Worm (Caenorhabditis elegans) whole organism, L1 larva: ENCODE measurements around the gene F21C10.18.
A peak's percentile ranks its signal among the peaks of the same experiment; 100 is the strongest.

Source experiments
- C16A3.4 ChIP-seq: fragments of 150-350 bp; optimal IDR thresholded peaks from 2 replicates; lab custom pipeline; 2014; ENCODE audit warnings: missing biosample characterization, missing genetic modification characterization
- F16B12.6 ChIP-seq: fragments of 150-350 bp; optimal IDR thresholded peaks from 2 replicates; lab custom pipeline; 2014; ENCODE audit warnings: missing biosample characterization, missing genetic modification characterization
- Y116A8C.19 ChIP-seq: sonication (generic microtip); optimal IDR thresholded peaks from 2 replicates; lab custom pipeline; 2016; ENCODE audit warnings: missing compliant biosample characterization, missing genetic modification characterization, borderline replicate concordance
- ama-1 ChIP-seq: fragments of 150-350 bp; optimal IDR thresholded peaks from 2 replicates; lab custom pipeline; 2014
- blmp-1 ChIP-seq: fragments of 150-350 bp; optimal IDR thresholded peaks from 2 replicates; lab custom pipeline; 2014; ENCODE audit warnings: missing biosample characterization, missing genetic modification characterization
- ceh-8 ChIP-seq: fragments of 200-800 bp; sonication (Bioruptor generic); optimal IDR thresholded peaks from 2 replicates; lab custom pipeline; 2018; ENCODE audit warnings: mild to moderate bottlenecking, missing genetic modification characterization, moderate library complexity, missing compliant biosample characterization
- ceh-90 ChIP-seq: sonication (generic microtip); optimal IDR thresholded peaks from 2 replicates; lab custom pipeline; 2016; ENCODE audit warnings: missing genetic modification characterization, missing compliant biosample characterization
- dpl-1 ChIP-seq, 3 experiments: fragments of 150-350 bp in 2 of 3; sonication (generic microtip) in 1 of 3; optimal IDR thresholded peaks; 2 replicates each; lab custom pipeline; 2014 to 2017; ENCODE audit warnings: missing biosample characterization in 3 of 3, missing genetic modification characterization in 3 of 3, missing genetic modification reagents in 3 of 3
- egl-13 ChIP-seq: sonication (generic microtip); optimal IDR thresholded peaks from 2 replicates; lab custom pipeline; 2016; ENCODE audit warnings: missing genotype, missing genetic modification reagents, missing genetic modification characterization, missing compliant biosample characterization
- egl-27 ChIP-seq, 2 experiments: fragments of 150-350 bp in 1 of 2; sonication (generic microtip); optimal IDR thresholded peaks; 3 replicates each; lab custom pipeline; 2017 to 2018; ENCODE audit warnings: missing biosample characterization in 2 of 2, missing genetic modification characterization in 2 of 2, missing genetic modification reagents in 2 of 2
- elt-2 ChIP-seq: sonication (generic microtip); optimal IDR thresholded peaks from 2 replicates; lab custom pipeline; 2016; ENCODE audit warnings: missing genetic modification characterization, mild to moderate bottlenecking, inconsistent platforms, missing compliant biosample characterization, missing genetic modification reagents
- fkh-10 ChIP-seq: sonication (generic microtip); optimal IDR thresholded peaks from 2 replicates; lab custom pipeline; 2017; ENCODE audit warnings: missing biosample characterization, missing genetic modification reagents, missing genetic modification characterization
- fkh-8 ChIP-seq: sonication (generic microtip); optimal IDR thresholded peaks from 2 replicates; lab custom pipeline; 2016; ENCODE audit warnings: mild to moderate bottlenecking, missing genetic modification characterization, missing compliant biosample characterization
- hlh-17 ChIP-seq: fragments of 200-800 bp; sonication (Bioruptor generic); optimal IDR thresholded peaks from 2 replicates; lab custom pipeline; 2018; ENCODE audit warnings: missing genetic modification characterization, mild to moderate bottlenecking, missing compliant biosample characterization, moderate library complexity, borderline replicate concordance
- hlh-4 ChIP-seq: sonication (generic microtip); optimal IDR thresholded peaks from 2 replicates; lab custom pipeline; 2016; ENCODE audit warnings: mild to moderate bottlenecking, missing genetic modification characterization, missing compliant biosample characterization
- hpl-2 ChIP-seq: fragments of 150-350 bp; optimal IDR thresholded peaks from 2 replicates; lab custom pipeline; 2014; ENCODE audit warnings: missing biosample characterization, missing genetic modification reagents, missing genetic modification characterization
- irx-1 ChIP-seq: sonication (generic microtip); optimal IDR thresholded peaks from 2 replicates; lab custom pipeline; 2016; ENCODE audit warnings: missing genetic modification characterization, missing compliant biosample characterization
- isw-1 ChIP-seq: fragments of 200-800 bp; sonication (Bioruptor generic); IDR thresholded peaks from 2 replicates; pipeline ENCODE4 v1.3.6; 2022; ENCODE audit warnings: missing genetic modification characterization, missing compliant biosample characterization
- jun-1 ChIP-seq: fragments of 150-350 bp; optimal IDR thresholded peaks from 2 replicates; lab custom pipeline; 2014; ENCODE audit warnings: missing biosample characterization, missing genetic modification reagents, missing genetic modification characterization
- lin-13 ChIP-seq: fragments of 150-350 bp; optimal IDR thresholded peaks from 2 replicates; lab custom pipeline; 2014; ENCODE audit warnings: missing biosample characterization, missing genetic modification reagents, missing genetic modification characterization
- lin-14 ChIP-seq: fragments of 200-800 bp; sonication (Bioruptor generic); optimal IDR thresholded peaks from 2 replicates; lab custom pipeline; 2018; ENCODE audit warnings: mild to moderate bottlenecking, missing genetic modification characterization, moderate library complexity, missing compliant biosample characterization
- lin-15B ChIP-seq: fragments of 150-350 bp; sonication (generic microtip); optimal IDR thresholded peaks from 3 replicates; lab custom pipeline; 2014; ENCODE audit warnings: missing biosample characterization, missing genetic modification characterization
- lin-35 ChIP-seq, 2 experiments: fragments of 150-350 bp; optimal IDR thresholded peaks; 2 replicates each; lab custom pipeline; 2014; ENCODE audit warnings: missing biosample characterization in 2 of 2, missing genetic modification characterization in 2 of 2, missing genetic modification reagents in 2 of 2
- lsy-2 ChIP-seq, 2 experiments: fragments of 150-350 bp; optimal IDR thresholded peaks; 2 replicates each; lab custom pipeline; 2014; ENCODE audit warnings: missing biosample characterization in 2 of 2, missing genetic modification characterization in 2 of 2
- mab-9 ChIP-seq: fragments of 200-800 bp; sonication (Bioruptor generic); IDR thresholded peaks from 2 replicates; pipeline ENCODE4 v1.3.6; 2022; ENCODE audit warnings: missing genetic modification reagents, missing genetic modification characterization, missing compliant biosample characterization
- mep-1 ChIP-seq: fragments of 150-350 bp; optimal IDR thresholded peaks from 2 replicates; lab custom pipeline; 2014; ENCODE audit warnings: missing biosample characterization, missing genetic modification characterization
- nhr-28 ChIP-seq: fragments of 150-350 bp; optimal IDR thresholded peaks from 2 replicates; lab custom pipeline; 2014; ENCODE audit warnings: missing biosample characterization, missing genetic modification characterization
- nhr-76 ChIP-seq: sonication (generic microtip); optimal IDR thresholded peaks from 2 replicates; lab custom pipeline; 2017; ENCODE audit warnings: missing biosample characterization, missing genetic modification characterization
- nhr-77 ChIP-seq: fragments of 150-350 bp; optimal IDR thresholded peaks from 2 replicates; lab custom pipeline; 2014; ENCODE audit warnings: missing biosample characterization, missing genetic modification characterization
- nhr-85 ChIP-seq: sonication (generic microtip); peaks from one replicate; lab custom pipeline; 2016; ENCODE audit warnings: missing genetic modification characterization, inconsistent platforms, missing compliant biosample characterization
- pag-3 ChIP-seq: sonication (generic microtip); optimal IDR thresholded peaks from 2 replicates; lab custom pipeline; 2017; ENCODE audit warnings: missing genetic modification characterization, mild to moderate bottlenecking, missing compliant biosample characterization, antibody characterized with exemption, borderline replicate concordance; ENCODE audit not compliant: insufficient read depth
- pqm-1 ChIP-seq: sonication (generic microtip); optimal IDR thresholded peaks from 3 replicates; lab custom pipeline; 2017; ENCODE audit warnings: missing biosample characterization, missing genetic modification characterization
- rnt-1 ChIP-seq: sonication (generic microtip); optimal IDR thresholded peaks from 2 replicates; lab custom pipeline; 2016; ENCODE audit warnings: mild to moderate bottlenecking, missing genetic modification characterization, moderate library complexity, missing compliant biosample characterization
- skn-1 ChIP-seq: fragments of 150-350 bp; optimal IDR thresholded peaks from 2 replicates; lab custom pipeline; 2014; ENCODE audit warnings: missing biosample characterization, missing genetic modification characterization
- snpc-4 ChIP-seq: fragments of 150-350 bp; optimal IDR thresholded peaks from 2 replicates; lab custom pipeline; 2014; ENCODE audit warnings: missing biosample characterization, missing genetic modification characterization
- sptf-1 ChIP-seq: fragments of 150-350 bp; optimal IDR thresholded peaks from 2 replicates; lab custom pipeline; 2014; ENCODE audit warnings: missing biosample characterization, missing genetic modification characterization
- sup-37 ChIP-seq: fragments of 200-800 bp; sonication (Bioruptor generic); optimal IDR thresholded peaks from 2 replicates; lab custom pipeline; 2018; ENCODE audit warnings: mild to moderate bottlenecking, missing genetic modification characterization, missing compliant biosample characterization
- swsn-7 ChIP-seq: sonication (generic microtip); optimal IDR thresholded peaks from 2 replicates; lab custom pipeline; 2016; ENCODE audit warnings: missing genetic modification characterization, missing compliant biosample characterization
- tbx-2 ChIP-seq: sonication (generic microtip); optimal IDR thresholded peaks from 2 replicates; lab custom pipeline; 2016; ENCODE audit warnings: missing genetic modification characterization, missing compliant biosample characterization
- tlp-1 ChIP-seq: fragments of 150-350 bp; optimal IDR thresholded peaks from 2 replicates; lab custom pipeline; 2014; ENCODE audit warnings: missing biosample characterization, missing genetic modification characterization
- unc-86 ChIP-seq: sonication (generic microtip); optimal IDR thresholded peaks from 2 replicates; lab custom pipeline; 2016; ENCODE audit warnings: missing genetic modification characterization, missing compliant biosample characterization
- xbp-1 ChIP-seq: sonication (generic microtip); optimal IDR thresholded peaks from 2 replicates; lab custom pipeline; 2016; ENCODE audit warnings: missing genetic modification characterization, missing compliant biosample characterization
- ztf-4 ChIP-seq: fragments of 150-350 bp; optimal IDR thresholded peaks from 2 replicates; lab custom pipeline; 2014; ENCODE audit warnings: missing biosample characterization, missing genetic modification characterization

F21C10.18 gene

DNA sequence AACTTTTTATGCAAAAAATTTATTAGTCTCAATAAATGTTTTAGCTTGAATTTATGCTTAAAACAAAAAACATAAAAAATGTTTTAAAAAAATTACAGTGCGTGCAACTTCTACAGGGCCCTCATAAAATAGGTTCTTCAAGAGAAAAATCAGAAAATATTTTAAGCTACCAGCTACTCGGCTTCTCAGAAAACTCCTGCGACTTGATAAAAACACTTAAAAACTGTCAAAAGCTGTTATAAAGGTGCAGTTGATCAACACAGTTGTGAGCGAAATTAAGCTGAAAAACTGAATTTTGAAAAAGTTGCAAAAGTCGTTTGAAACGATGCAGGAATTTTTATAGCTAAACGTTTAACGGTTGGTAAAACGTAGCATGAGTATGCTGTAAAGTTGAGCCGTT lies 19.6 kb upstream of the F21C10.18 start:
- no peak for TF ChIP-seq rnt-1 (tag; lab: Kevin White, UChicago)
- TF ChIP-seq ama-1 (lab: Kevin White, UChicago): peak; percentile 76
- 0 out of 2 replicates have a peak, but pooled peaks have one; percentile 8 for TF ChIP-seq mab-9
- TF ChIP-seq nhr-85 (tag; lab: Kevin White, UChicago): peak; percentile 20
- TF ChIP-seq lin-13 (GFP tag; lab: Kevin White, UChicago): no peak

DNA sequence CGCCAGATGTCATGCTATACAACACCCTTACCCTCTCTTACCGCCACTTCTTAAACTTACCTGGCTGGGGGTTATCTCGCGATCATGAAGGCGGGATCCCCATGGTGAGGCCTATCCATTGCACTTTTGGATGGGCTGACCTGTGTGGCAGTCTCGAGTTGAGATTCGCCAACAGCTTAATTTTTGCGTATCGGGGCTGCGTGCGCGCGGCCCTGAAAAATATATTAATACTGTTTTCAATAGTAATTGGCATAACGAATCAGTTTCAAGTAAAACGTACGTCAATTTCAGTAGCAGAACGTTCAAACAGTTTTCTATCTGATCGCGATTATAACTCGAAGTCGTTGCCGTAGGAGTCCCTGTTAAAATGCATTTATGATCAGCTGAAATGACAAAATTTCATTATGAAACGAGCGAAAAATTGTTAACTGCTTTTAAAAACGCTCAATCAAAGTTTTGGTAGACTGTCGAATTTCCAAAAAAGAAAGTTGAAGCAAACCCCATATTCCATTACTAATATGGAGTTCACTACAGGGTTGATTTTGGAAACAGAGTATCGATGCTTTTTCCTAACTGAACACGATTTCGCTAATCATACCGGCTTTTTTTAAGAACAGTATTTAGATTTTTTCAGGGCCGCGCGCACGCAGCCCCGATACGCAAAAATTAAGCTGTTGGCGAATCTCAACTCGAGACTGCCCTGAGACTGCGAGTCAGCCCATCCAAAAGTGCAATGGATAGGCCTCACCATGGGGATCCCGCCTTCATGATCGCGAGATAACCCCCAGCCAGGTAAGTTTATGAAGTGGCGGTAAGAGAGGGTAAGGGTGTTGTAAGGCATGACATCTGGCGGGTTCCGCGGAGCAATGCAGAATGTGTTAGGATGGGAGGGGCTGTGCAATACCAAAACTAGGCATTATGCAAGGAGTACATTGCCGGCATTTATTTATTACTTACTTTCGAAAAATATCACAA lies 17.2 kb upstream of the F21C10.18 start:
- TF ChIP-seq snpc-4: peak; percentile 40
- TF ChIP-seq, all 84 proteins: peak for 1; not testable (repeated sequence) for 83

DNA sequence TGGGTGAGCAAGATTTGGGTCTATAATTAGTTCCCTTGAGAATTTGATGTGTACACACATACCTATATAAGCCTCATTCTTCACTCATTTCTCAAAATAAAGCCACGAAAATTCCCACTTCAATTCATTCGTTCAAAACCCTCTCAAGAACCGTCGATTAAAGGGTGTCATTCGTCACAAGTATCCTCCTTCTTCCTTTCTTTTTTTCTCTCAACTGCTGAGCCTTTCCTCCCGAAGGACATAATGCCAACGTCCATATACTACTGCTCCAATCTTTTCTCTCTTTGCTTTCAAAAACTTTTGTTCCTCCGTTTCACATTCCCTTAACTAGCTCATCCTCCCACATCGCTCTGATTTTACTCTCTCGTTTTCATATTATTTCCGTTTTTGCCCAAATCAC lies 16.1 kb upstream of the F21C10.18 start, which contains the start of gene T27E4.1:
T27E4.1 (plus strand) TSS at position 137 of the 400 bp plus-strand sequence.
- TF ChIP-seq lin-14 (GFP tag; lab: Kevin White, UChicago) (peak; percentile 63), C16A3.4 (tag; lab: Kevin White, UChicago) (no peak)
- TF ChIP-seq, all 84 proteins: peak for 1

DNA sequence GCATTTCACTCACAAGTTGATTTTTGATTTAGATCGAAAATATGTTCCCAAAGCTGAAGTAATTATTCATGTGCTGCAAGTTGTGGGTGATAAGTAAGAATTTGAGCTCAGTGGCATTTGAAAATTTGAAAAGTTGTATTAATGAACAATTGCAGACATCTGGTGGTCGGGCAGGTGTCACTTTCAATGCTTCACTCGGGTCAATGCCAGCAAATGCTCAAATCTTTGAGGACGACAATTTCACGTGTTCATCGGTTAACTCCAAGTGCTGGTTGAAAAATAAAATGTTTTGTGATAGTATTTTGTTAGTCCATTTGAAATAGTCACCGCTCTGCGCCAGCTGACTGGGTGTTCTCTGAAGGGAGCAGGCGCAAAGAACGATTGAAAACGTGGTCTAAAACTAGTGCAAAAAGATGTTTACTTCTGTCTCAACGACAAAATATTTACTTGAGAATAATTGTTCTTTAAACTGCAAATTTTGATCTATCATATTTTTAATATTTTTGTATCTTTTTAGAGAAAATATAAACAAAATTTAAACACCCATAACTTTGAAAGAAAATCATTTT lies 14.2 kb upstream of the F21C10.18 start:
- TF ChIP-seq mep-1 (peak; percentile 51), elt-2 (peak; percentile 82), dpl-1 (GFP tag; optimal IDR thresholded peaks at IDR 0.05; lab: Kevin White, UChicago) (peak in 2 of 3 experiments; percentile 17 to 31), pag-3 (tag; lab: Kevin White, UChicago) (peak; percentile 47), tbx-2 (peak; percentile 77), fkh-8 (tag; lab: Kevin White, UChicago) (peak; percentile 56), ama-1 (lab: Kevin White, UChicago) (peak; percentile 26), lin-14 (GFP tag; lab: Kevin White, UChicago) (peak; percentile 89), isw-1 (no peak), nhr-76 (tag; lab: Kevin White, UChicago) (no peak), sptf-1 (tag; lab: Kevin White, UChicago) (no peak), jun-1 (tag; lab: Kevin White, UChicago) (peak; percentile 18), unc-86 (tag; lab: Kevin White, UChicago) (no peak), lin-13 (GFP tag; lab: Kevin White, UChicago) (no peak), tlp-1 (tag; lab: Kevin White, UChicago) (no peak), nhr-28 (no peak), hlh-17 (GFP tag; lab: Kevin White, UChicago) (no peak), blmp-1 (no peak), fkh-10 (GFP tag; lab: Kevin White, UChicago) (no peak), Y116A8C.19 (tag; lab: Kevin White, UChicago) (no peak), xbp-1 (tag; lab: Kevin White, UChicago) (peak; percentile 66), lin-35 (GFP tag; optimal IDR thresholded peaks at IDR 0.05; lab: Kevin White, UChicago) (peak; percentile 52 to 83), nhr-77 (tag; lab: Kevin White, UChicago) (no peak), ceh-90 (tag; lab: Kevin White, UChicago) (no peak), ztf-4 (no peak), nhr-85 (tag; lab: Kevin White, UChicago) (peak; percentile 95), F16B12.6 (tag; lab: Kevin White, UChicago) (no peak), ceh-8 (GFP tag; lab: Kevin White, UChicago) (no peak), skn-1 (tag; lab: Kevin White, UChicago) (peak; percentile 56), egl-13 (tag; lab: Kevin White, UChicago) (peak; percentile 29), hlh-4 (tag; lab: Kevin White, UChicago) (no peak), irx-1 (peak; percentile 75), snpc-4 (no peak), lsy-2 (tag; optimal IDR thresholded peaks at IDR 0.05; lab: Kevin White, UChicago) (peak; percentile 59 to 64), swsn-7 (tag; lab: Kevin White, UChicago) (peak; percentile 62), mab-9 (no peak), sup-37 (GFP tag; lab: Kevin White, UChicago) (peak; percentile 33), lin-15B (tag; lab: Kevin White, UChicago) (no peak), hpl-2 (GFP tag; lab: Kevin White, UChicago) (no peak), egl-27 (tag; optimal IDR thresholded peaks at IDR 0.05; lab: Kevin White, UChicago) (no peak), pqm-1 (tag; lab: Kevin White, UChicago) (no peak)
